Fruit fly (Drosophila melanogaster): ENCODE results near the gene CG31689.

CG31689 gene

dm6 chr2L:2729882-2730281, 4.4 kb downstream of the CG31689 start (continued):
- TF ChIP-seq Dll (GFP tag; IDR thresholded peaks at IDR 0.05; ENCODE audit: partially characterized antibody) = no peak
- TF ChIP-seq CG9727 (GFP tag; optimal IDR thresholded peaks at IDR 0.05) = no peak
- peak; percentile 3 for TF ChIP-seq nau (GFP tag; optimal IDR thresholded peaks at IDR 0.05)
- TF ChIP-seq pita (GFP tag; optimal IDR thresholded peaks at IDR 0.05) = no peak
- TF ChIP-seq MESR4 (GFP tag; optimal IDR thresholded peaks at IDR 0.05) = no peak
- no peak for TF ChIP-seq CG18476 (GFP tag; optimal IDR thresholded peaks at IDR 0.05)
- 0 out of 2 replicates have a peak, but pooled peaks have one; percentile 32 for TF ChIP-seq Dref (GFP tag; IDR thresholded peaks at IDR 0.05)
- TF ChIP-seq unpg (GFP tag; optimal IDR thresholded peaks at IDR 0.05) = peak; percentile 48
- TF ChIP-seq PHDP (tag; optimal IDR thresholded peaks at IDR 0.05) = peak; percentile 37
- no peak for TF ChIP-seq Nf-YC (tag; optimal IDR thresholded peaks at IDR 0.05)
- no peak for TF ChIP-seq insv (GFP tag; optimal IDR thresholded peaks at IDR 0.05)
- no peak for TF ChIP-seq Atf6 (GFP tag; IDR thresholded peaks at IDR 0.05)
- no peak for TF ChIP-seq tna (GFP tag; IDR thresholded peaks at IDR 0.05; ENCODE audit: partially characterized antibody)
- TF ChIP-seq CG3163 (GFP tag; optimal IDR thresholded peaks at IDR 0.05) = no peak
- peak; percentile 62 for TF ChIP-seq CG11696 (GFP tag; IDR thresholded peaks at IDR 0.05)
- no peak for TF ChIP-seq Side (GFP tag; optimal IDR thresholded peaks at IDR 0.05)
- no peak for TF ChIP-seq bab2 (GFP tag; optimal IDR thresholded peaks at IDR 0.05)
- no peak for TF ChIP-seq CG15479 (GFP tag; optimal IDR thresholded peaks at IDR 0.05)
- peak; percentile 24 for TF ChIP-seq CG12659 (GFP tag; optimal IDR thresholded peaks at IDR 0.05)
- TF ChIP-seq Mad (GFP tag; optimal IDR thresholded peaks at IDR 0.05) = peak; percentile 18
- no peak for TF ChIP-seq Sin3A (optimal IDR thresholded peaks at IDR 0.05)
- TF ChIP-seq CG16779 (GFP tag; IDR thresholded peaks at IDR 0.05) = peak; percentile 64; the same call in 1 of the 2 replicates
- no peak for TF ChIP-seq fd102C (GFP tag; optimal IDR thresholded peaks at IDR 0.05)
- TF ChIP-seq CG13894 (tag; optimal IDR thresholded peaks at IDR 0.05) = peak; percentile 54
- TF ChIP-seq ham (GFP tag; IDR thresholded peaks at IDR 0.05) = no peak
- TF ChIP-seq CG14860 (GFP tag; IDR thresholded peaks at IDR 0.05; ENCODE audit: partially characterized antibody) = no peak
- no peak for TF ChIP-seq CG1647 (GFP tag; optimal IDR thresholded peaks at IDR 0.05)
- no peak for TF ChIP-seq Sox100B (GFP tag; optimal IDR thresholded peaks at IDR 0.05)
- peak; percentile 41 for TF ChIP-seq BtbVII (GFP tag; optimal IDR thresholded peaks at IDR 0.05)
- no peak for TF ChIP-seq CG13775 (GFP tag; optimal IDR thresholded peaks at IDR 0.05)
- no peak for TF ChIP-seq oc (tag; optimal IDR thresholded peaks at IDR 0.05)
- TF ChIP-seq hkb (optimal IDR thresholded peaks at IDR 0.05) = no peak
- TF ChIP-seq hkb (GFP tag; IDR thresholded peaks at IDR 0.05) = peak; percentile 15; the same call in 1 of the 2 replicates
- no peak for TF ChIP-seq CG17361 (GFP tag; IDR thresholded peaks at IDR 0.05)
- peak; percentile 62 for TF ChIP-seq CG2120 (GFP tag; optimal IDR thresholded peaks at IDR 0.05)
- TF ChIP-seq CG10565 (GFP tag; optimal IDR thresholded peaks at IDR 0.05) = no peak
- TF ChIP-seq CG14667 (GFP tag; IDR thresholded peaks at IDR 0.05) = peak; percentile 44; the same call in 1 of the 2 replicates
- no peak for TF ChIP-seq ara (GFP tag; IDR thresholded peaks at IDR 0.05)
- peak; percentile 32 for TF ChIP-seq cwo (GFP tag; optimal IDR thresholded peaks at IDR 0.05)
- TF ChIP-seq her (GFP tag; optimal IDR thresholded peaks at IDR 0.05) = no peak
- TF ChIP-seq CG11723 (GFP tag; optimal IDR thresholded peaks at IDR 0.05) = no peak
- no peak for TF ChIP-seq CG8290 (GFP tag; optimal IDR thresholded peaks at IDR 0.05)
- TF ChIP-seq CG8290 (tag; optimal IDR thresholded peaks at IDR 0.05) = peak in 1 of 2 experiments; percentile 89
- peak; percentile 16 for TF ChIP-seq Oli (tag; optimal IDR thresholded peaks at IDR 0.05)
- no peak for TF ChIP-seq tio (GFP tag; optimal IDR thresholded peaks at IDR 0.05)
- TF ChIP-seq jing (GFP tag; optimal IDR thresholded peaks at IDR 0.05) = no peak
- TF ChIP-seq dpn (GFP tag; optimal IDR thresholded peaks at IDR 0.05) = peak; percentile 1 to 61
- peak; percentile 13; the same call in 1 of the 2 replicates for TF ChIP-seq CG13287 (GFP tag; IDR thresholded peaks at IDR 0.05; ENCODE audit: partially characterized antibody)
- TF ChIP-seq CG17802 (tag; optimal IDR thresholded peaks at IDR 0.05) = no peak
- TF ChIP-seq Taf1 (GFP tag; IDR thresholded peaks at IDR 0.05) = no peak
- peak; percentile 73 for TF ChIP-seq row (GFP tag; IDR thresholded peaks at IDR 0.05)
- TF ChIP-seq Xrp1 (GFP tag; IDR thresholded peaks at IDR 0.05) = 0 out of 2 replicates have a peak, but pooled peaks have one; percentile 29

Data from whole organism, embryonic.